Fruit fly (Drosophila melanogaster) whole organism, wandering third instar larva: ENCODE measurements around the gene CG9541.

Experiments
- Hr78 ChIP-seq: fragments of >200 bp; optimal IDR thresholded peaks from 2 replicates; lab custom pipeline; 2017; ENCODE audit warnings: missing biosample characterization, missing genetic modification characterization
- Sp1 ChIP-seq: fragments of 200-800 bp; sonication (Bioruptor generic); optimal IDR thresholded peaks from 3 replicates; lab custom pipeline; 2019; ENCODE audit warnings: missing biosample characterization, mild to moderate bottlenecking, missing genetic modification characterization, moderate library complexity
- br ChIP-seq: fragments of 200-800 bp; sonication (Bioruptor generic); optimal IDR thresholded peaks from 2 replicates; lab custom pipeline; 2016; ENCODE audit warnings: missing biosample characterization, missing genetic modification characterization
- foxo ChIP-seq, 2 experiments: fragments of 200-800 bp; sonication (Bioruptor generic); optimal IDR thresholded peaks; 2 replicates in 1 of 2; 3 replicates in 1 of 2; lab custom pipeline; 2016 to 2017; ENCODE audit warnings: missing biosample characterization in 2 of 2, missing genetic modification characterization in 2 of 2
- psq ChIP-seq: fragments of 200-800 bp; sonication (Bioruptor generic); optimal IDR thresholded peaks from 3 replicates; lab custom pipeline; 2017; ENCODE audit warnings: missing biosample characterization, mild to moderate bottlenecking, missing genetic modification characterization, moderate library complexity

- TF ChIP-seq foxo (GFP tag; optimal IDR thresholded peaks at IDR 0.05; lab: Kevin White, UChicago): no peak
- no peak for TF ChIP-seq Hr78 (GFP tag; lab: Kevin White, UChicago)
- TF ChIP-seq psq (GFP tag; lab: Kevin White, UChicago): no peak
- no peak for TF ChIP-seq Sp1 (GFP tag; lab: Kevin White, UChicago)
- no peak for TF ChIP-seq br (GFP tag; lab: Kevin White, UChicago)
Observed at dm6 chr2L:8947989-8948388, 27.2 kb downstream of the CG9541 start.
